Worm (Caenorhabditis elegans) whole organism, L4 larva: ENCODE results near the gene msp-31.
"Not testable (repeated sequence)": the region's sequence is repeated elsewhere in the genome, so short reads cannot be mapped to it uniquely, and the experiment has no call there.

Source experiments
- D1046.2 ChIP-seq: fragments of 200-800 bp; sonication (Bioruptor generic); IDR thresholded peaks from 2 replicates; pipeline ENCODE4 v1.3.6; 2022; ENCODE audit warnings: missing genetic modification characterization, missing compliant biosample characterization
- F10B5.3 ChIP-seq: sonication (generic microtip); optimal IDR thresholded peaks from 2 replicates; lab custom pipeline; 2016; ENCODE audit warnings: mild to moderate bottlenecking, missing genetic modification characterization, missing compliant biosample characterization
- F26F4.8 ChIP-seq: fragments of 200-800 bp; sonication (Bioruptor generic); conservative IDR thresholded peaks from 2 replicates; pipeline ENCODE4 v1.3.6; 2022; ENCODE audit warnings: missing genetic modification characterization, missing compliant biosample characterization
- F37D6.2 ChIP-seq: sonication (generic microtip); optimal IDR thresholded peaks from 2 replicates; lab custom pipeline; 2016; ENCODE audit warnings: mild to moderate bottlenecking, missing genetic modification characterization, missing compliant biosample characterization
- T20F7.1 ChIP-seq: fragments of 200-800 bp; sonication (Bioruptor generic); optimal IDR thresholded peaks from 2 replicates; lab custom pipeline; 2018; ENCODE audit warnings: mild to moderate bottlenecking, missing genetic modification characterization, missing compliant biosample characterization
- T26A8.4 ChIP-seq: fragments of 200-800 bp; sonication (Bioruptor generic); IDR thresholded peaks from 2 replicates; pipeline ENCODE4 v1.3.6; 2022; ENCODE audit warnings: missing genetic modification characterization, missing compliant biosample characterization
- Y48G9A.11 ChIP-seq: fragments of 200-800 bp; sonication (Bioruptor generic); IDR thresholded peaks from 2 replicates; pipeline ENCODE4 v1.3.6; 2022; ENCODE audit warnings: missing genetic modification reagents, missing genetic modification characterization, missing compliant biosample characterization
- Y75B8A.6 ChIP-seq: fragments of 200-800 bp; sonication (Bioruptor generic); IDR thresholded peaks from 2 replicates; pipeline ENCODE4 v1.3.6; 2022; ENCODE audit warnings: missing genetic modification reagents, missing genetic modification characterization, missing compliant biosample characterization
- ZK337.2 ChIP-seq: fragments of 200-800 bp; sonication (Bioruptor generic); IDR thresholded peaks from 2 replicates; pipeline ENCODE4 v1.3.6; 2022; ENCODE audit warnings: missing genetic modification reagents, missing genetic modification characterization, missing compliant biosample characterization
- aly-2 ChIP-seq: sonication (generic microtip); optimal IDR thresholded peaks from 2 replicates; lab custom pipeline; 2018; ENCODE audit warnings: missing biosample characterization, missing genetic modification characterization
- ama-1 ChIP-seq: fragments of 150-350 bp; optimal IDR thresholded peaks from 2 replicates; lab custom pipeline; 2014; ENCODE audit warnings: inconsistent platforms, mixed read lengths
- ceh-28 ChIP-seq: fragments of 150-350 bp; optimal IDR thresholded peaks from 2 replicates; lab custom pipeline; 2014; ENCODE audit warnings: missing biosample characterization, missing genetic modification reagents, missing genetic modification characterization
- ceh-44 ChIP-seq: fragments of 200-800 bp; sonication (Bioruptor generic); IDR thresholded peaks from 2 replicates; pipeline ENCODE4 v1.3.6; 2022; ENCODE audit warnings: missing genetic modification reagents, missing genetic modification characterization, missing compliant biosample characterization
- ceh-62 ChIP-seq: sonication (generic microtip); optimal IDR thresholded peaks from 2 replicates; lab custom pipeline; 2017; ENCODE audit warnings: missing biosample characterization, missing genetic modification characterization
- ces-1 ChIP-seq: fragments of 150-350 bp; sonication (generic microtip); optimal IDR thresholded peaks from 4 replicates; lab custom pipeline; 2014; ENCODE audit warnings: missing biosample characterization, missing genetic modification reagents, missing genetic modification characterization
- ctbp-1 ChIP-seq: fragments of 200-800 bp; sonication (Bioruptor generic); IDR thresholded peaks from 2 replicates; pipeline ENCODE4 v1.3.6; 2022; ENCODE audit warnings: missing genetic modification reagents, missing genetic modification characterization, missing compliant biosample characterization
- daf-19 ChIP-seq: fragments of 200-800 bp; sonication (Bioruptor generic); conservative IDR thresholded peaks from 2 replicates; pipeline ENCODE4 v1.3.6; 2022; ENCODE audit warnings: missing genetic modification characterization, missing compliant biosample characterization
- dmd-8 ChIP-seq: fragments of 200-800 bp; sonication (Bioruptor generic); IDR thresholded peaks from 2 replicates; pipeline ENCODE4 v1.3.6; 2022; ENCODE audit warnings: missing genetic modification characterization, missing compliant biosample characterization
- duxl-1 ChIP-seq: sonication (generic microtip); optimal IDR thresholded peaks from 2 replicates; lab custom pipeline; 2016; ENCODE audit warnings: mild to moderate bottlenecking, missing genetic modification characterization, moderate library complexity, missing compliant biosample characterization; ENCODE audit not compliant: poor library complexity
- dve-1 ChIP-seq: sonication (generic microtip); optimal IDR thresholded peaks from 2 replicates; lab custom pipeline; 2017; ENCODE audit warnings: antibody characterized with exemption, mild to moderate bottlenecking, missing genetic modification characterization, missing compliant biosample characterization; ENCODE audit not compliant: insufficient read depth
- egl-43 ChIP-seq: fragments of 200-800 bp; sonication (Bioruptor generic); IDR thresholded peaks from 2 replicates; pipeline ENCODE4 v1.3.6; 2022; ENCODE audit warnings: missing genetic modification reagents, missing genetic modification characterization, missing compliant biosample characterization
- fkh-10 ChIP-seq: fragments of 150-350 bp; optimal IDR thresholded peaks from 2 replicates; lab custom pipeline; 2014; ENCODE audit warnings: missing biosample characterization, missing genetic modification reagents, missing genetic modification characterization
- gei-8 ChIP-seq: fragments of 200-800 bp; sonication (Bioruptor generic); optimal IDR thresholded peaks from 2 replicates; lab custom pipeline; 2018; ENCODE audit warnings: mild to moderate bottlenecking, missing genetic modification characterization, missing compliant biosample characterization
- hlh-11 ChIP-seq: fragments of 200-800 bp; sonication (Bioruptor generic); optimal IDR thresholded peaks from 2 replicates; lab custom pipeline; 2018; ENCODE audit warnings: mild to moderate bottlenecking, missing genetic modification characterization, missing compliant biosample characterization
- hlh-30 ChIP-seq: sonication (generic microtip); optimal IDR thresholded peaks from 2 replicates; lab custom pipeline; 2017; ENCODE audit warnings: antibody characterized with exemption, mild to moderate bottlenecking, missing genetic modification characterization, missing compliant biosample characterization; ENCODE audit not compliant: insufficient read depth
- hmg-1.1 ChIP-seq: fragments of 200-800 bp; sonication (Bioruptor generic); IDR thresholded peaks from 2 replicates; pipeline ENCODE4 v1.3.6; 2022; ENCODE audit warnings: missing genetic modification reagents, missing genetic modification characterization, missing compliant biosample characterization
- lir-3 ChIP-seq: sonication (generic microtip); optimal IDR thresholded peaks from 2 replicates; lab custom pipeline; 2016; ENCODE audit warnings: mild to moderate bottlenecking, missing genetic modification characterization, missing compliant biosample characterization
- madf-5 ChIP-seq, 2 experiments: fragments of 200-800 bp; sonication (Bioruptor generic); IDR thresholded peaks; 2 replicates each; pipeline ENCODE4 v1.3.6; 2022; ENCODE audit warnings: missing compliant biosample characterization in 2 of 2, missing genetic modification characterization in 2 of 2
- madf-9 ChIP-seq: fragments of 200-800 bp; sonication (Bioruptor generic); conservative IDR thresholded peaks from 2 replicates; pipeline ENCODE4 v1.3.6; 2022; ENCODE audit warnings: missing genetic modification reagents, missing genetic modification characterization, missing compliant biosample characterization
- mep-1 ChIP-seq: fragments of 150-350 bp; sonication (generic microtip); optimal IDR thresholded peaks from 3 replicates; lab custom pipeline; 2014; ENCODE audit warnings: missing biosample characterization, missing genetic modification characterization
- nhr-10 ChIP-seq: fragments of 150-350 bp; optimal IDR thresholded peaks from 2 replicates; lab custom pipeline; 2014; ENCODE audit warnings: missing biosample characterization, missing genetic modification characterization
- nhr-102 ChIP-seq: sonication (generic microtip); optimal IDR thresholded peaks from 2 replicates; lab custom pipeline; 2016; ENCODE audit warnings: mild to moderate bottlenecking, missing genetic modification characterization, moderate library complexity, missing compliant biosample characterization
- nhr-11 ChIP-seq: fragments of 150-350 bp; optimal IDR thresholded peaks from 2 replicates; lab custom pipeline; 2014; ENCODE audit warnings: missing biosample characterization, missing genetic modification characterization
- nhr-25 ChIP-seq: sonication (generic microtip); optimal IDR thresholded peaks from 2 replicates; lab custom pipeline; 2017; ENCODE audit warnings: missing genetic modification characterization, mild to moderate bottlenecking, missing compliant biosample characterization, antibody characterized with exemption, moderate library complexity, borderline replicate concordance; ENCODE audit not compliant: insufficient read depth
- nhr-6 ChIP-seq: fragments of 150-350 bp; optimal IDR thresholded peaks from 2 replicates; lab custom pipeline; 2014; ENCODE audit warnings: missing biosample characterization, missing genetic modification characterization
- nhr-76 ChIP-seq: fragments of 150-350 bp; optimal IDR thresholded peaks from 2 replicates; lab custom pipeline; 2014; ENCODE audit warnings: missing biosample characterization, missing genetic modification characterization
- pha-4 ChIP-seq, 2 experiments: fragments of 150-350 bp in 1 of 2; fragments of 200-800 bp in 1 of 2; sonication (Bioruptor generic) in 1 of 2; IDR thresholded peaks in 1 of 2; optimal IDR thresholded peaks in 1 of 2; 2 replicates each; pipeline versions ENCODE4 v1.3.6 to Lab custom; 2014 to 2022; ENCODE audit warnings: missing genetic modification characterization in 2 of 2, missing genetic modification reagents in 2 of 2, missing biosample characterization in 1 of 2, missing compliant biosample characterization in 1 of 2
- php-3 ChIP-seq: fragments of 200-800 bp; sonication (Bioruptor generic); IDR thresholded peaks from 2 replicates; pipeline ENCODE4 v1.3.6; 2022; ENCODE audit warnings: missing genetic modification reagents, missing genetic modification characterization, missing compliant biosample characterization
- pqm-1 ChIP-seq: sonication (generic microtip); optimal IDR thresholded peaks from 2 replicates; lab custom pipeline; 2017; ENCODE audit warnings: missing biosample characterization, missing genetic modification characterization
- rbr-2 ChIP-seq: sonication (generic microtip); optimal IDR thresholded peaks from 2 replicates; lab custom pipeline; 2016; ENCODE audit warnings: missing genotype, missing genetic modification characterization, missing compliant biosample characterization
- skn-1 ChIP-seq: fragments of 150-350 bp; optimal IDR thresholded peaks from 2 replicates; lab custom pipeline; 2014; ENCODE audit warnings: missing biosample characterization, missing genetic modification characterization
- spr-1 ChIP-seq: sonication (generic microtip); optimal IDR thresholded peaks from 2 replicates; lab custom pipeline; 2016; ENCODE audit warnings: mild to moderate bottlenecking, missing genetic modification characterization, missing compliant biosample characterization
- spr-3 ChIP-seq: fragments of 200-800 bp; sonication (Bioruptor generic); optimal IDR thresholded peaks from 2 replicates; lab custom pipeline; 2018; ENCODE audit warnings: mild to moderate bottlenecking, missing genetic modification characterization, missing compliant biosample characterization
- zag-1 ChIP-seq: fragments of 150-350 bp; optimal IDR thresholded peaks from 2 replicates; lab custom pipeline; 2014; ENCODE audit warnings: missing biosample characterization, missing genetic modification characterization
- zfp-3 ChIP-seq: fragments of 200-800 bp; sonication (Bioruptor generic); conservative IDR thresholded peaks from 2 replicates; pipeline ENCODE4 v1.3.6; 2022; ENCODE audit warnings: missing genetic modification reagents, missing genetic modification characterization, missing compliant biosample characterization
- zip-2 ChIP-seq: fragments of 150-350 bp; optimal IDR thresholded peaks from 2 replicates; lab custom pipeline; 2014; ENCODE audit warnings: missing biosample characterization, missing genetic modification characterization

Gene msp-31

ce11 chrII:4904277-4904676, 12.1 kb downstream of the msp-31 start (continued):
- TF ChIP-seq nhr-25 (tag; lab: Kevin White, UChicago) (no peak), F37D6.2 (tag; lab: Kevin White, UChicago) (peak; percentile 40), nhr-10 (no peak), ces-1 (GFP tag; lab: Kevin White, UChicago) (peak; percentile 9), spr-1 (tag; lab: Kevin White, UChicago) (no peak), gei-8 (no peak), nhr-6 (peak; percentile 41), spr-3 (GFP tag; lab: Kevin White, UChicago) (no peak), ctbp-1 (GFP tag; lab: Robert Waterston, UW) (peak; percentile 41; the same call in 1 of the 2 replicates), ceh-62 (no peak), duxl-1 (tag; lab: Kevin White, UChicago) (no peak), Y75B8A.6 (GFP tag; lab: Robert Waterston, UW) (no peak), ZK337.2 (GFP tag; lab: Robert Waterston, UW) (no peak), ama-1 (lab: Kevin White, UChicago) (peak; percentile 50), skn-1 (tag; lab: Kevin White, UChicago) (no peak), D1046.2 (GFP tag; lab: Robert Waterston, UW) (no peak), php-3 (GFP tag; lab: Robert Waterston, UW) (0 out of 2 replicates have a peak, but pooled peaks have one; percentile 37), egl-43 (GFP tag; lab: Robert Waterston, UW) (no peak), zfp-3 (no peak), nhr-102 (tag; lab: Kevin White, UChicago) (peak; percentile 11), daf-19 (GFP tag; lab: Robert Waterston, UW) (no peak), ceh-28 (tag; lab: Kevin White, UChicago) (no peak), F10B5.3 (tag; lab: Kevin White, UChicago) (no peak), ceh-44 (GFP tag; lab: Robert Waterston, UW) (no peak), madf-5 (GFP tag; IDR thresholded peaks at IDR 0.05; lab: Robert Waterston, UW) (no peak), dmd-8 (no peak), pqm-1 (tag; lab: Kevin White, UChicago) (no peak), hlh-11 (tag; lab: Kevin White, UChicago) (peak; percentile 83), aly-2 (tag; lab: Kevin White, UChicago) (no peak), Y48G9A.11 (GFP tag; lab: Robert Waterston, UW) (no peak), fkh-10 (GFP tag; lab: Kevin White, UChicago) (peak; percentile 33), nhr-76 (tag; lab: Kevin White, UChicago) (no peak), lir-3 (tag; lab: Kevin White, UChicago) (no peak), dve-1 (peak; percentile 75), madf-9 (GFP tag; lab: Robert Waterston, UW) (0 out of 2 replicates have a peak, but pooled peaks have one; percentile 42)

ce11 chrII:4903696-4904095, 12.7 kb downstream of the msp-31 start, which contains the start of gene sgt-1:
sgt-1 (minus strand) TSS chrII:4903796.
- TF ChIP-seq zag-1 (tag; lab: Kevin White, UChicago); daf-19 (GFP tag; lab: Robert Waterston, UW); nhr-6: not testable (repeated sequence)

ce11 chrII:4902035-4902434, 14.3 kb downstream of the msp-31 start, which contains the start of gene R05F9.9:
R05F9.9 (minus strand) TSS chrII:4902100.
- TF ChIP-seq hlh-11 (tag; lab: Kevin White, UChicago) (peak; percentile 5), madf-5 (GFP tag; IDR thresholded peaks at IDR 0.05; lab: Robert Waterston, UW) (no peak), ZK337.2 (GFP tag; lab: Robert Waterston, UW) (no peak), mep-1 (peak; percentile 70), F26F4.8 (GFP tag; lab: Robert Waterston, UW) (no peak), T20F7.1 (GFP tag; lab: Kevin White, UChicago) (peak; percentile 66), hlh-30 (tag; lab: Kevin White, UChicago) (peak; percentile 43), pha-4 (GFP tag; IDR thresholded peaks at IDR 0.05; lab: Robert Waterston, UW) (peak; percentile 22; the same call in 1 of the 2 replicates), pha-4 (tag; optimal IDR thresholded peaks at IDR 0.05; lab: Kevin White, UChicago) (no peak), dmd-8 (no peak), Y75B8A.6 (GFP tag; lab: Robert Waterston, UW) (no peak), zip-2 (no peak), nhr-10 (no peak), nhr-11 (no peak), T26A8.4 (GFP tag; lab: Robert Waterston, UW) (0 out of 2 replicates have a peak, but pooled peaks have one; percentile 13), lir-3 (tag; lab: Kevin White, UChicago) (no peak), rbr-2 (tag; lab: Kevin White, UChicago) (peak; percentile 27), hmg-1.1 (no peak), nhr-102 (tag; lab: Kevin White, UChicago) (peak; percentile 16)
